Worm (Caenorhabditis elegans): Measurements from ENCODE around the gene clec-180.

The clec-180 gene

ce11 chrIV:7573944-7574343 is 5.3 kb downstream of the clec-180 start (continued):
- TF ChIP-seq daf-8 (GFP tag; IDR thresholded peaks at IDR 0.05) (no peak), ZK337.2 (GFP tag; IDR thresholded peaks at IDR 0.05) (peak; percentile 74; the same call in 1 of the 2 replicates), zfp-3 (GFP tag; conservative IDR thresholded peaks at IDR 0.05) (peak; percentile 84), ztf-11 (tag; optimal IDR thresholded peaks at IDR 0.05) (no peak), mxl-2 (GFP tag; conservative IDR thresholded peaks at IDR 0.05) (peak; percentile 80), daf-16 (GFP tag; optimal IDR thresholded peaks at IDR 0.05) (peak; percentile 73 to 97), daf-16 (tag; optimal IDR thresholded peaks at IDR 0.05) (peak; percentile 82), nhr-6 (tag; optimal IDR thresholded peaks at IDR 0.05) (peak; percentile 50), vab-7 (GFP tag; IDR thresholded peaks at IDR 0.05) (peak; percentile 95), pha-4 (GFP tag; IDR thresholded peaks at IDR 0.05) (peak; percentile 95), pha-4 (tag; optimal IDR thresholded peaks at IDR 0.05) (no peak), ceh-44 (GFP tag; IDR thresholded peaks at IDR 0.05) (peak; percentile 93), lim-7 (GFP tag; IDR thresholded peaks at IDR 0.05) (peak; percentile 100), hlh-30 (tag; optimal IDR thresholded peaks at IDR 0.05; ENCODE audit: insufficient read depth) (peak; percentile 71), lin-13 (GFP tag; optimal IDR thresholded peaks at IDR 0.05) (peak; percentile 83), unc-130 (GFP tag; optimal IDR thresholded peaks at IDR 0.05) (peak; percentile 95), nhr-237 (tag; optimal IDR thresholded peaks at IDR 0.05) (no peak), snpc-4 (tag; optimal IDR thresholded peaks at IDR 0.05) (no peak), T26A8.4 (GFP tag; IDR thresholded peaks at IDR 0.05) (peak; percentile 88), zag-1 (tag; optimal IDR thresholded peaks at IDR 0.05) (no peak), mdl-1 (tag; optimal IDR thresholded peaks at IDR 0.05) (peak in 1 of 2 experiments; percentile 21), F10B5.3 (tag; optimal IDR thresholded peaks at IDR 0.05) (peak; percentile 81), ztf-7 (tag; optimal IDR thresholded peaks at IDR 0.05) (peak; percentile 71), skn-1 (tag; optimal IDR thresholded peaks at IDR 0.05) (no peak), T20F7.1 (GFP tag; optimal IDR thresholded peaks at IDR 0.05) (peak; percentile 82), spr-1 (tag; optimal IDR thresholded peaks at IDR 0.05) (peak; percentile 89), tag-97 (GFP tag; IDR thresholded peaks at IDR 0.05) (no peak), hlh-11 (tag; optimal IDR thresholded peaks at IDR 0.05) (peak; percentile 59), attf-4 (tag; optimal IDR thresholded peaks at IDR 0.05) (peak; percentile 68), nhr-10 (tag; optimal IDR thresholded peaks at IDR 0.05) (no peak), daf-19 (GFP tag; conservative IDR thresholded peaks at IDR 0.05) (no peak; the same call in 1 of the 2 replicates), nhr-42 (GFP tag; IDR thresholded peaks at IDR 0.05) (peak; percentile 87), madf-9 (GFP tag; conservative IDR thresholded peaks at IDR 0.05) (peak; percentile 88), rbr-2 (tag; optimal IDR thresholded peaks at IDR 0.05) (peak; percentile 87), aly-2 (tag; optimal IDR thresholded peaks at IDR 0.05) (peak; percentile 85), dmd-6 (GFP tag; IDR thresholded peaks at IDR 0.05) (peak; percentile 73), mes-2 (tag; optimal IDR thresholded peaks at IDR 0.05; ENCODE audit: poor library complexity, severe bottlenecking) (peak; percentile 93), dmd-9 (GFP tag; IDR thresholded peaks at IDR 0.05) (peak; percentile 79; the same call in 1 of the 2 replicates), lin-1 (GFP tag; IDR thresholded peaks at IDR 0.05) (peak; percentile 92), unc-39 (tag; optimal IDR thresholded peaks at IDR 0.05) (no peak), aha-1 (tag) (peak; percentile 98), fos-1 (tag; optimal IDR thresholded peaks at IDR 0.05) (no peak), php-3 (GFP tag; IDR thresholded peaks at IDR 0.05) (peak; percentile 89), zip-2 (tag; optimal IDR thresholded peaks at IDR 0.05) (peak; percentile 69), dpl-1 (GFP tag; optimal IDR thresholded peaks at IDR 0.05) (peak; percentile 65), mep-1 (tag; optimal IDR thresholded peaks at IDR 0.05) (peak; percentile 86), nhr-25 (tag; optimal IDR thresholded peaks at IDR 0.05; ENCODE audit: borderline replicate concordance, insufficient read depth) (peak; percentile 38), ama-1 (optimal IDR thresholded peaks at IDR 0.05) (peak; percentile 68), dve-1 (tag; optimal IDR thresholded peaks at IDR 0.05; ENCODE audit: insufficient read depth) (peak; percentile 89), Y5F2A.4 (GFP tag; optimal IDR thresholded peaks at IDR 0.05) (peak; percentile 93), nhr-76 (tag; optimal IDR thresholded peaks at IDR 0.05) (no peak), mxl-3 (GFP tag; optimal IDR thresholded peaks at IDR 0.05) (peak; percentile 82), nhr-77 (tag; optimal IDR thresholded peaks at IDR 0.05) (peak; percentile 4)

Data from whole organism, L4 larva.